Worm (Caenorhabditis elegans): ENCODE measurements around the gene pacl-1.

DNA sequence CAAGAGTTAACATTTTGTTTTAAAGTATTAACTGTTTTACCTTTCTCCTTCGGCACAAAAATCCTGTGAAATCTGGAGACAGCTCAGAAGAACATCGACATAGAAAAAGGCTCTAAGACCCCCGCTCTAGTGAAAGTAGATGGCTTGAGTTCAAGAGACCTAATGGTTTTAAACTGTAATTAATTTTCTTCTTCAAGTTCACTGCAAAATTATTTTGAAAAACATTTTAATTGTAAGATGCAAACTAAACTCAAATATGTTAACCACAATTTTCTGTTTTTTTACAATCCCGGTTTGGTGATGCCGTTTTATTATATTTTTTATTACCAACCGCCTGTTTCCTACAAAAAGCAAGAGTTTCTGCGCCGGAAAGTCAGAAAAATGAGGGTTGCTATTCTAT is 41.6 kb downstream of the pacl-1 start, which contains the start of gene clec-233:
- TF ChIP-seq nhr-28 (tag; optimal IDR thresholded peaks at IDR 0.05) (no peak), fos-1 (tag; optimal IDR thresholded peaks at IDR 0.05) (no peak), ces-1 (GFP tag; optimal IDR thresholded peaks at IDR 0.05) (no peak), unc-130 (GFP tag; optimal IDR thresholded peaks at IDR 0.05) (no peak), dmd-9 (GFP tag; IDR thresholded peaks at IDR 0.05) (no peak), ama-1 (optimal IDR thresholded peaks at IDR 0.05) (no peak), zfp-2 (tag; optimal IDR thresholded peaks at IDR 0.05) (no peak)
